Fruit fly (Drosophila melanogaster): ENCODE measurements around the gene TP53INP.

The TP53INP gene

dm6 chr3L:4412974-4413373 lies 6.2 kb downstream of the TP53INP start (continued):
- TF ChIP-seq CG10565 (GFP tag; optimal IDR thresholded peaks at IDR 0.05) (no peak), Stat92E (GFP tag; optimal IDR thresholded peaks at IDR 0.05) (no peak), Sin3A (optimal IDR thresholded peaks at IDR 0.05) (no peak), Vsx1 (GFP tag; optimal IDR thresholded peaks at IDR 0.05) (no peak), Atf3 (GFP tag; optimal IDR thresholded peaks at IDR 0.05) (no peak), CG11504 (tag; optimal IDR thresholded peaks at IDR 0.05) (peak; percentile 8), TFAM (GFP tag; optimal IDR thresholded peaks at IDR 0.05) (no peak), CG3995 (GFP tag; optimal IDR thresholded peaks at IDR 0.05) (peak; percentile 10), CG10321 (GFP tag; IDR thresholded peaks at IDR 0.05) (0 out of 2 replicates have a peak, but pooled peaks have one; percentile 29), ERR (GFP tag; optimal IDR thresholded peaks at IDR 0.05) (no peak), MESR4 (GFP tag; optimal IDR thresholded peaks at IDR 0.05) (no peak), btn (GFP tag; optimal IDR thresholded peaks at IDR 0.05) (no peak), CG14860 (GFP tag; IDR thresholded peaks at IDR 0.05; ENCODE audit: partially characterized antibody) (no peak), C15 (GFP tag; IDR thresholded peaks at IDR 0.05) (0 out of 3 replicates have a peak, but pooled peaks have one; percentile 39), E2f1 (GFP tag; IDR thresholded peaks at IDR 0.05) (peak; percentile 54; the same call in 1 of the 2 replicates), CG7987 (GFP tag; optimal IDR thresholded peaks at IDR 0.05) (peak; percentile 5), Abd-B (GFP tag; optimal IDR thresholded peaks at IDR 0.05) (no peak), CG2129 (GFP tag; IDR thresholded peaks at IDR 0.05; ENCODE audit: partially characterized antibody) (no peak), Hr39 (optimal IDR thresholded peaks at IDR 0.05) (no peak), slbo (GFP tag; IDR thresholded peaks at IDR 0.05) (peak; percentile 84), CG17328 (GFP tag; IDR thresholded peaks at IDR 0.05) (peak; percentile 69), CG6765 (GFP tag; optimal IDR thresholded peaks at IDR 0.05) (no peak), Elba2 (GFP tag; optimal IDR thresholded peaks at IDR 0.05) (no peak), gsb (GFP tag; IDR thresholded peaks at IDR 0.05) (peak; percentile 67), Lim3 (GFP tag; IDR thresholded peaks at IDR 0.05) (0 out of 2 replicates have a peak, but pooled peaks have one; percentile 22), gt (GFP tag; IDR thresholded peaks at IDR 0.05) (no peak), ttk (GFP tag; IDR thresholded peaks at IDR 0.05) (peak; percentile 65), CG9817 (tag; optimal IDR thresholded peaks at IDR 0.05) (peak; percentile 26), Opbp (GFP tag; IDR thresholded peaks at IDR 0.05; ENCODE audit: partially characterized antibody) (no peak), Ravus (GFP tag; IDR thresholded peaks at IDR 0.05) (peak; percentile 20), Xbp1 (GFP tag; optimal IDR thresholded peaks at IDR 0.05) (peak; percentile 64), az2 (GFP tag; optimal IDR thresholded peaks at IDR 0.05) (peak; percentile 25), Nf-YC (tag; optimal IDR thresholded peaks at IDR 0.05) (no peak), CG3847 (GFP tag; IDR thresholded peaks at IDR 0.05) (peak; percentile 57; the same call in 1 of the 2 replicates), CG13123 (GFP tag; optimal IDR thresholded peaks at IDR 0.05) (peak; percentile 18), inv (GFP tag; IDR thresholded peaks at IDR 0.05; ENCODE audit: partially characterized antibody) (no peak), tio (GFP tag; optimal IDR thresholded peaks at IDR 0.05) (peak; percentile 43), fu2 (GFP tag; optimal IDR thresholded peaks at IDR 0.05) (peak; percentile 31), her (GFP tag; optimal IDR thresholded peaks at IDR 0.05) (no peak), zen2 (GFP tag; IDR thresholded peaks at IDR 0.05; ENCODE audit: partially characterized antibody) (no peak), CG7357 (GFP tag; IDR thresholded peaks at IDR 0.05) (peak; percentile 65), CG3281 (GFP tag; optimal IDR thresholded peaks at IDR 0.05) (no peak)
